Worm (Caenorhabditis elegans): ENCODE results near the gene str-214.
"Not testable (repeated sequence)": the region's sequence is repeated elsewhere in the genome, so short reads cannot be mapped to it uniquely, and the experiment has no call there.

str-214 gene

DNA sequence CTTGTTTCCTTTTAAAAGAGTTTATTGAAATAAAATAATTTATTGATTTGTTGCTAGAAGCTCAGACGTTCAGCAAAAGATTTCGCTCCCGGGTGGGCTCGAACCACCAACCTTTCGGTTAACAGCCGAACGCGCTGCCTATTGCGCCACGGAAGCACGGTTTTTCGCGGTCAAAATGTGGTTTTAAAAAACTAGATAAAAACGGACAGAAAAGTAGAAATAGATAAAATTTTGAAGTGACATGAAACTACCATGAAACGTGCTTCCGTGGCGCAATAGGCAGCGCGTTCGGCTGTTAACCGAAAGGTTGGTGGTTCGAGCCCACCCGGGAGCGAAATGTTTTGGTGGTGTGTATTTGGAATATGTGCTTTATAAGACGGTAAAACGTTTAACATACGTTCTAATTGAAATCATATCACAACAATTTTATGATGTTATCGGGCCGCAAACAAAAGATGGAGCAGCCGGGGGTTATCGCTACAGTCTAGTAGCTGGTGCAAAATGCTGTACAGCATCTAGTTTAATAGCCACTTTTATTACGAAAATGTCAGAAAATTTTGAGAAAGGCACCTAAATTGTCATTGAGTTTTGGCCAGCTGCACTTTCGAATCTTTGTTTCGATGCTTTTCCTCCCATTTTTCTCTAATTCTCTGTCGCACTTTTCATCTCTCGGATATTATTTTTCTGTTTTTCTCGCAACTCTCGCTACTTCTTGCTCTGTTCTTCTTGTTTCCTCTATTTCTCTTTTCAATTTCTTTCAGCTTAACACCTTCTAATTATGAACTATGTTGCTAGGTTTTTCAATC, 23.4 kb downstream of the str-214 start, which contains the start of gene slc-9B.2:
slc-9B.2 (plus strand) TSS at position 756 of the 806 bp plus-strand sequence.
- not testable (repeated sequence) for TF ChIP-seq hnd-1, ceh-36, tra-4 (tag; optimal IDR thresholded peaks at IDR 0.05)

DNA sequence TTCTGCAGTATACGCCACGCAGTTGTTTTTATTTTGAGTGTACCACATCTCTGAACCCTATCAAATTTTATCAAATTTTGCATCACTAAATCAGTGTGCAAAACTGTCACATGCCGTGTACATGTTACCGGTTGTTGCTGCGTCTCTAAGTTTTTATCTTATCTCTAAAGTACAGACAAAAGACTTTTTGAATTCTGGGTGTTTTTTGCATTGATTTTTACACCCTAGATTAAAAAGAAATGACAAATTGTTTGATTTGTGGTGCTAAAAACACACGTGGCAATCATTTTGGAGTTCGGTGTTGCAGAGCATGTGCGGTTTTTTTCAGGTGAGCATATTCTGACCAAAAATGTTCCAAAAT, 27.1 kb downstream of the str-214 start, which contains the start of gene nhr-193:
nhr-193 (plus strand) TSS at position 51 of the 361 bp plus-strand sequence.
- TF ChIP-seq tbx-11 (GFP tag; IDR thresholded peaks at IDR 0.05), result no peak
- no peak for TF ChIP-seq F13C5.2 (tag; optimal IDR thresholded peaks at IDR 0.05)
- no peak for TF ChIP-seq tbx-37 (GFP tag; conservative IDR thresholded peaks at IDR 0.05)
- no peak for TF ChIP-seq B0310.2 (tag; optimal IDR thresholded peaks at IDR 0.05)
- no peak for TF ChIP-seq scrt-1 (GFP tag; IDR thresholded peaks at IDR 0.05)
- no peak for TF ChIP-seq ceh-13 (GFP tag; optimal IDR thresholded peaks at IDR 0.05)
- TF ChIP-seq hmbx-1 (tag; optimal IDR thresholded peaks at IDR 0.05), result no peak
- TF ChIP-seq hmg-4 (GFP tag; optimal IDR thresholded peaks at IDR 0.05), result no peak
- no peak for TF ChIP-seq ceh-36 (tag; optimal IDR thresholded peaks at IDR 0.05)

DNA sequence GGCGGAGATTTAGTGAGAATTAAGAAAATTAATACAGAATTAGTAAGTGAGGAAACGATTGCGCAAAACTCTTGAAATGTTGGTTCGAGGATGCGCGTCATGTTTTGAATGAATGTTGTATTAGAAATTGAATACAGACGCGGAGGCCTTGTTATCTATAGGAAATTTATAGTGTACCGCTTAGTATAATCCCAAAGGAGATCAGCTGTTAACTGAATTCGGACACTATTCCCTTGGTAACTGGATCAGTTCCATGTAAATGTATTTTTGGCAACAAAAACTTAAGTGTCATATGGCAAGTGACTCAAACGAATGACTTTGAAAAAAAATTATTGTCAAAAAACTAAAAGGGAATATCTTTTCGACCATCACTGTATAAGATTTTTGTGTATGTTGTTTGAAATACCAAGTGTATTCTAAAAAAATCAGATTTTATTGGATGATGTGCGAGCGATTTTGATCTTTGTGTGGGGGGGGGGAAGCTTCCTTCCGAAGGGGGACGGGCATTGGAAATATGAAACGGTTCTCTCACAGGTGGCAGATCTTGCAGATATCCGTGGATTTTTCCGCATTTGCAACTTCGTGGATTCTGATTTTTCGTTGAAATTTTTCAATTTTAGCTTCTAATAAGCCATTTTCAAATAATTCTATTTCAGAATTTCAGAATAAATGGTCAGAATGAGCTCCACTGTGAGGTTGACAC, 31.5 kb downstream of the str-214 start, which contains the start of the genes W08G11.5 and W08G11.1:
W08G11.5 (minus strand) TSS at position 101 of the 703 bp plus-strand sequence.
W08G11.1 (plus strand) TSS at position 653 of the 703 bp plus-strand sequence.
- TF ChIP-seq tbx-11 (GFP tag; IDR thresholded peaks at IDR 0.05) (no peak), ama-1 (optimal IDR thresholded peaks at IDR 0.05) (no peak), tbx-37 (GFP tag; conservative IDR thresholded peaks at IDR 0.05) (no peak), scrt-1 (GFP tag; IDR thresholded peaks at IDR 0.05) (no peak), hmbx-1 (tag; optimal IDR thresholded peaks at IDR 0.05) (no peak), hmg-4 (GFP tag; optimal IDR thresholded peaks at IDR 0.05) (no peak), tra-4 (tag; optimal IDR thresholded peaks at IDR 0.05) (no peak)

DNA sequence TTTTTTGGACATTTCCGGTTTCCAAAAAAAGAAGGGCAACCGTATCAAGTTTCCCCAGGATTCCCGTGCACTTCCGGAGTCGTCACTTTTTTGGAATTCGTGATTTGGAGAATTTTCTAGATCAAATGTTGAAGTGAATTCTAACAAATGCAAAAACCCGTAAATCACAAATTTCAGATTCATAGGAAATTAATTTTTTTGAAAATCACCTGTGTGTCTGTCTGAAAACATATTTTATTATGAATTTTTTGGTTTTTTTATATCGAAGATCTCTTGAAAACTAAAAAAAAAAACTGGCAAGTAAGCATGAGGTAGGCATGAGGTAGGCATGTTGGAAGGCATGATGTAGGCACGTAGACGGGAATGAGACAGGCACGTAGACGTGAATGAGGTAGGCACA, 35.0 kb downstream of the str-214 start:
- TF ChIP-seq ceh-36 (tag; optimal IDR thresholded peaks at IDR 0.05), result no peak
- TF ChIP-seq pes-1 (GFP tag; IDR thresholded peaks at IDR 0.05), result no peak
- no peak for TF ChIP-seq sea-1 (GFP tag; conservative IDR thresholded peaks at IDR 0.05)
- no peak for TF ChIP-seq ama-1 (optimal IDR thresholded peaks at IDR 0.05)
- TF ChIP-seq aly-1 (tag; optimal IDR thresholded peaks at IDR 0.05), result no peak
- no peak for TF ChIP-seq ets-7 (tag; optimal IDR thresholded peaks at IDR 0.05)
- TF ChIP-seq B0310.2 (tag; optimal IDR thresholded peaks at IDR 0.05), result no peak
- no peak for TF ChIP-seq scrt-1 (GFP tag; IDR thresholded peaks at IDR 0.05)
- TF ChIP-seq hnd-1 (tag; optimal IDR thresholded peaks at IDR 0.05), result no peak
- TF ChIP-seq hmbx-1 (tag; optimal IDR thresholded peaks at IDR 0.05), result no peak
- TF ChIP-seq tbx-11 (GFP tag; IDR thresholded peaks at IDR 0.05), result no peak
- TF ChIP-seq ceh-13 (GFP tag; optimal IDR thresholded peaks at IDR 0.05), result no peak
- no peak for TF ChIP-seq tbx-37 (GFP tag; conservative IDR thresholded peaks at IDR 0.05)
- TF ChIP-seq tra-4 (tag; optimal IDR thresholded peaks at IDR 0.05), result no peak

DNA sequence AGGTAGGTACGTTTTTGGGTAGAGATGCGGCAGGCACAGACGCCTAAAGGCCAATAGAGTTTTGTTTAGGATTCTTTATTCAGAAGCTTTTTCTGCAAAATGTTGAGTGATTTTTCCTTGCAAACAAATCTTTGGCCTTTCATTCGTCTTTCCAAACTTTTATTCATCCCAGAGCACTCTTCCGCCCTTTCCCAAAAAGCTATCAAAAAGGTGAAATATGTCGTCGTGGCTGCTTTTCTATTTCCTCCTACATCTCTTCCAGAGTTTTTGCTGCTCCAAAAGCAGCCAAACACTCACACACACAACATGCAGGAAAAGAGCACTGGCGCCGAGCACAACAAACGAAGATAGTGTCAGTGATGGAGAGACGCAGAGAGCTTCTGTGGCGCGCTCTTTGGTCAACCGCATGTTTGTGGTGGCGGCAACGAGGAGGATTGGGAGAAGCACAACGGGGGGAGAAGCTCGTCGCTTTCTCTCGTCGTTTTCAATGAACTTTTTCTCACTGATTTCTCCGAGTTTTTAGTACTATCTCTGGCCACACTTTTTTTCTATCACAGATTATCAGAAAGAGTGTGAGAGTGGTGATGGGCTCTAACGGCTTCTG, 35.8 kb downstream of the str-214 start:
- no peak for TF ChIP-seq tra-4 (tag; optimal IDR thresholded peaks at IDR 0.05)
- TF ChIP-seq pes-1 (GFP tag; IDR thresholded peaks at IDR 0.05), result no peak
- peak; percentile 13 for TF ChIP-seq hmg-4 (GFP tag; optimal IDR thresholded peaks at IDR 0.05)

DNA sequence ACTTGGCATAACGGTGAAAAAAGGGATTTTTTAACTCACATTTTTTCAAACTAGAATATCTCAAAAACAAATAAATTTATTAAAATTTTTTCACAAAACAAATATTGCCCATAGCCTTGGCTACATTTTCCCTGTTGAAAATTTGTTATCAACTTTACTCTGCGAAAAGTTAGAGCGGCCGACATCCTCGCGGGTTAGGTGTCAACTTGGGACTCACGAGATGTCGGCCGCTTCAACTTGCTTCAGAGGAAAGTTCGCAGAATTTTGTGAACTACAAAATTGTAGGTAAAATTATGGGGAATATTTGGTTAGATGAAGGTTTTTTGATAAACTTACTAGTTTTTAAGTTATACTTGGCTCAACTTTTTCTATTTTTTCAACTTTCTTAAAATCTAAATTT, 36.7 kb downstream of the str-214 start:
- TF ChIP-seq ceh-13 (GFP tag; optimal IDR thresholded peaks at IDR 0.05) (no peak), scrt-1 (GFP tag; IDR thresholded peaks at IDR 0.05) (no peak), sea-1 (GFP tag; conservative IDR thresholded peaks at IDR 0.05) (no peak)

DNA sequence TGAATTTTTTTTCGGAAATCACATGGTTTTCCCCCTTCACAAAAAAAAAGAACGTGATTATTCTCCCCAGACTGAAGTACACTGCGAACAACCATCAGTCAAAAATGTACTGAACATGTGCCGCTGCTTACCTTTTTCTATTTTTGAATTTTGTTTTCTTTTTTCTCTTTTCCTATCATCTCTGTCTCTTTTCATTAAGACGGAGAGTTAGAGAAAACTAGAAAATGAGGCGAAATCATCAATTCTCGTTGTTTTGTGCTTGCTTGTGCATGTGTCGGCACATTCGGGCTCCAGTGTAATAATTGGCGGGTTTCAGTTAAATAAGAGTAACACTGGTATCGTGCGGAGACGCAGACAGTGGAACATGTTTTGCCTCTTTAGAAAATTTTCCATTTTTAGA, 37.2 kb downstream of the str-214 start:
- TF ChIP-seq ets-7 (tag; optimal IDR thresholded peaks at IDR 0.05) (no peak), hmbx-1 (tag; optimal IDR thresholded peaks at IDR 0.05) (no peak), ceh-36 (tag; optimal IDR thresholded peaks at IDR 0.05) (no peak), ama-1 (optimal IDR thresholded peaks at IDR 0.05) (no peak), F13C5.2 (tag; optimal IDR thresholded peaks at IDR 0.05) (no peak), sea-1 (GFP tag; conservative IDR thresholded peaks at IDR 0.05) (no peak), B0310.2 (tag; optimal IDR thresholded peaks at IDR 0.05) (no peak), hnd-1 (tag; optimal IDR thresholded peaks at IDR 0.05) (no peak), pes-1 (GFP tag; IDR thresholded peaks at IDR 0.05) (no peak), ceh-13 (GFP tag; optimal IDR thresholded peaks at IDR 0.05) (no peak), tbx-11 (GFP tag; IDR thresholded peaks at IDR 0.05) (no peak), hmg-4 (GFP tag; optimal IDR thresholded peaks at IDR 0.05) (no peak), scrt-1 (GFP tag; IDR thresholded peaks at IDR 0.05) (no peak), aly-1 (tag; optimal IDR thresholded peaks at IDR 0.05) (no peak), tra-4 (tag; optimal IDR thresholded peaks at IDR 0.05) (no peak), flt-1 (GFP tag; IDR thresholded peaks at IDR 0.05) (no peak), tbx-37 (GFP tag; conservative IDR thresholded peaks at IDR 0.05) (no peak)

DNA sequence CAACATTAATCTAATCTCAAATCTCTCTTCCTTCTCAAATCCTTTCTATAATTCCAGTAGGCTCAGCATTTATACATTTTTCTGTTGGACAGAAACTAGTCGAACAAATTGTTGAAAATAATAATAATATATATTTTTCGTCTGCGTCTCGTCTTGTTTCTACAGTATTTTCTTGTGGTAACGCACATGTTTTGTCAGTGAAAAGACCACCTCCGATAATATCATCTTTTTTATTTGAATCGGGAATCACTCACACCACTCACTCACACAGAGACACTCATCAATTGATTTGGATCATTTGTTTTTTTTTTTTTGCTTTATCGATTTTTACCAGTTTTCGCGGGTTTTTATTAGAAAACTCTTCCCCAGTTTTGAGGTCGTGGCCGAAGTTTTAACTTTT, 39.6 kb downstream of the str-214 start:
- TF ChIP-seq ceh-36 (tag; optimal IDR thresholded peaks at IDR 0.05) (no peak), hmbx-1 (tag; optimal IDR thresholded peaks at IDR 0.05) (no peak), B0310.2 (tag; optimal IDR thresholded peaks at IDR 0.05) (no peak), pes-1 (GFP tag; IDR thresholded peaks at IDR 0.05) (no peak; the same call in 1 of the 2 replicates), ama-1 (optimal IDR thresholded peaks at IDR 0.05) (no peak), tra-4 (tag; optimal IDR thresholded peaks at IDR 0.05) (no peak)
